Worm (Caenorhabditis elegans) whole organism, young adult: ENCODE data around the gene B0222.11.

Experiments used
- B0336.3 ChIP-seq: fragments of 200-800 bp; sonication (Bioruptor generic); IDR thresholded peaks from 2 replicates; pipeline ENCODE4 v1.3.6; 2022; ENCODE audit warnings: missing genetic modification characterization, missing compliant biosample characterization
- C17E4.6 ChIP-seq: fragments of 200-800 bp; sonication (Bioruptor generic); IDR thresholded peaks from 2 replicates; pipeline ENCODE4 v1.3.6; 2022; ENCODE audit warnings: missing genetic modification reagents, missing genetic modification characterization, missing compliant biosample characterization
- F22D6.2 ChIP-seq: sonication (generic microtip); optimal IDR thresholded peaks from 2 replicates; lab custom pipeline; 2016; ENCODE audit warnings: mild to moderate bottlenecking, missing genetic modification characterization, missing compliant biosample characterization
- F39B2.1 ChIP-seq: fragments of 200-800 bp; sonication (Bioruptor generic); IDR thresholded peaks from 2 replicates; pipeline ENCODE4 v1.3.6; 2022; ENCODE audit warnings: missing genetic modification reagents, missing genetic modification characterization, missing compliant biosample characterization
- K12H6.12 ChIP-seq: fragments of 200-800 bp; sonication (Bioruptor generic); optimal IDR thresholded peaks from 2 replicates; lab custom pipeline; 2018; ENCODE audit warnings: mild to moderate bottlenecking, missing genetic modification characterization, missing compliant biosample characterization
- Y79H2A.3 ChIP-seq: fragments of 200-800 bp; sonication (Bioruptor generic); conservative IDR thresholded peaks from 2 replicates; pipeline ENCODE4 v1.3.6; 2022; ENCODE audit warnings: missing genetic modification reagents, missing genetic modification characterization, missing compliant biosample characterization
- Y95B8A.8 ChIP-seq: fragments of 200-800 bp; sonication (Bioruptor generic); IDR thresholded peaks from 2 replicates; pipeline ENCODE4 v1.3.6; 2022; ENCODE audit warnings: missing genetic modification reagents, missing genetic modification characterization, missing compliant biosample characterization
- ama-1 ChIP-seq, 3 experiments: fragments of 150-350 bp in 1 of 3; sonication (generic microtip) in 2 of 3; optimal IDR thresholded peaks; 2 replicates each; lab custom pipeline; 2014 to 2018; ENCODE audit warnings: missing biosample characterization in 2 of 3, missing genetic modification characterization in 2 of 3, missing genetic modification reagents in 2 of 3
- attf-5 ChIP-seq: fragments of 200-800 bp; sonication (Bioruptor generic); optimal IDR thresholded peaks from 2 replicates; lab custom pipeline; 2018; ENCODE audit warnings: mild to moderate bottlenecking, missing genetic modification characterization, missing compliant biosample characterization
- ccch-3 ChIP-seq: fragments of 200-800 bp; sonication (Bioruptor generic); optimal IDR thresholded peaks from 2 replicates; lab custom pipeline; 2018; ENCODE audit warnings: mild to moderate bottlenecking, missing genetic modification characterization, missing compliant biosample characterization
- ceh-40 ChIP-seq: fragments of 200-800 bp; sonication (Bioruptor generic); IDR thresholded peaks from 2 replicates; pipeline ENCODE4 v1.3.6; 2022; ENCODE audit warnings: missing genetic modification characterization, missing compliant biosample characterization
- ceh-79 ChIP-seq: sonication (generic microtip); optimal IDR thresholded peaks from 2 replicates; lab custom pipeline; 2017; ENCODE audit warnings: mild to moderate bottlenecking, missing genetic modification characterization, missing compliant biosample characterization
- ceh-91 ChIP-seq: fragments of 200-800 bp; sonication (Bioruptor generic); IDR thresholded peaks from 2 replicates; pipeline ENCODE4 v1.3.6; 2022; ENCODE audit warnings: missing genetic modification reagents, missing genetic modification characterization, missing compliant biosample characterization
- chd-7 ChIP-seq: sonication (generic microtip); optimal IDR thresholded peaks from 2 replicates; lab custom pipeline; 2016; ENCODE audit warnings: mild to moderate bottlenecking, missing genetic modification characterization, moderate library complexity, missing compliant biosample characterization
- efl-1 ChIP-seq: fragments of 150-350 bp; optimal IDR thresholded peaks from 2 replicates; lab custom pipeline; 2014; ENCODE audit warnings: missing biosample characterization, missing genetic modification reagents, missing genetic modification characterization
- egl-44 ChIP-seq: fragments of 200-800 bp; sonication (Bioruptor generic); IDR thresholded peaks from 2 replicates; pipeline ENCODE4 v1.3.6; 2022; ENCODE audit warnings: missing genetic modification reagents, missing genetic modification characterization, missing compliant biosample characterization
- egrh-3 ChIP-seq: fragments of 200-800 bp; sonication (Bioruptor generic); IDR thresholded peaks from 2 replicates; pipeline ENCODE4 v1.3.6; 2022; ENCODE audit warnings: missing genetic modification reagents, missing genetic modification characterization, missing compliant biosample characterization
- ets-4 ChIP-seq: fragments of 200-800 bp; sonication (Bioruptor generic); optimal IDR thresholded peaks from 2 replicates; lab custom pipeline; 2018; ENCODE audit warnings: mild to moderate bottlenecking, missing genetic modification characterization, missing compliant biosample characterization
- hmg-20 ChIP-seq: fragments of 200-800 bp; sonication (Bioruptor generic); IDR thresholded peaks from 2 replicates; pipeline ENCODE4 v1.3.6; 2022; ENCODE audit warnings: missing genetic modification reagents, missing genetic modification characterization, missing compliant biosample characterization
- hsf-1 ChIP-seq: fragments of 200-800 bp; sonication (Bioruptor generic); IDR thresholded peaks from 2 replicates; pipeline ENCODE4 v1.3.6; 2022; ENCODE audit warnings: missing genetic modification reagents, missing genetic modification characterization, missing compliant biosample characterization
- let-526 ChIP-seq: fragments of 200-800 bp; sonication (Bioruptor generic); IDR thresholded peaks from 2 replicates; pipeline ENCODE4 v1.3.6; 2022; ENCODE audit warnings: missing genetic modification reagents, missing genetic modification characterization, missing compliant biosample characterization
- lin-35 ChIP-seq, 3 experiments: fragments of 150-350 bp in 2 of 3; sonication (generic microtip) in 1 of 3; optimal IDR thresholded peaks; 2 replicates each; lab custom pipeline; 2014 to 2018; ENCODE audit warnings: missing biosample characterization in 3 of 3, missing genetic modification characterization in 3 of 3, missing genetic modification reagents in 3 of 3
- madf-10 ChIP-seq: sonication (generic microtip); optimal IDR thresholded peaks from 2 replicates; lab custom pipeline; 2016; ENCODE audit warnings: mild to moderate bottlenecking, missing genetic modification characterization, missing compliant biosample characterization
- nhr-120 ChIP-seq: fragments of 200-800 bp; sonication (Bioruptor generic); IDR thresholded peaks from 2 replicates; pipeline ENCODE4 v1.3.6; 2022; ENCODE audit warnings: missing genetic modification characterization, missing compliant biosample characterization
- rpc-1 ChIP-seq, 2 experiments: fragments of 150-350 bp in 1 of 2; sonication (generic microtip) in 1 of 2; optimal IDR thresholded peaks; 2 replicates each; lab custom pipeline; 2014 to 2018; ENCODE audit warnings: missing biosample characterization in 1 of 2, missing genetic modification characterization in 1 of 2, missing genetic modification reagents in 1 of 2, missing genotype in 1 of 2
- sdz-38 ChIP-seq: sonication (generic microtip); optimal IDR thresholded peaks from 2 replicates; lab custom pipeline; 2016; ENCODE audit warnings: missing genotype, missing genetic modification characterization, missing compliant biosample characterization
- snpc-1.3 ChIP-seq: sonication (generic microtip); optimal IDR thresholded peaks from 2 replicates; lab custom pipeline; 2017; ENCODE audit warnings: missing genetic modification characterization, mild to moderate bottlenecking, missing compliant biosample characterization, antibody characterized with exemption, moderate library complexity, missing genotype, missing genetic modification reagents; ENCODE audit not compliant: insufficient read depth
- sptf-2 ChIP-seq: fragments of 200-800 bp; sonication (Bioruptor generic); optimal IDR thresholded peaks from 2 replicates; lab custom pipeline; 2018; ENCODE audit warnings: mild to moderate bottlenecking, missing genetic modification characterization, missing compliant biosample characterization
- unc-62 ChIP-seq: fragments of 150-350 bp; optimal IDR thresholded peaks from 2 replicates; lab custom pipeline; 2014; ENCODE audit warnings: missing biosample characterization, missing genetic modification reagents, missing genetic modification characterization
- zfh-2 ChIP-seq: fragments of 200-800 bp; sonication (Bioruptor generic); conservative IDR thresholded peaks from 2 replicates; pipeline ENCODE4 v1.3.6; 2022; ENCODE audit warnings: missing genetic modification reagents, missing genetic modification characterization, missing compliant biosample characterization
- ztf-28 ChIP-seq: fragments of 200-800 bp; sonication (Bioruptor generic); IDR thresholded peaks from 2 replicates; pipeline ENCODE4 v1.3.6; 2022; ENCODE audit warnings: missing genetic modification reagents, missing genetic modification characterization, missing compliant biosample characterization

B0222.11 gene

DNA sequence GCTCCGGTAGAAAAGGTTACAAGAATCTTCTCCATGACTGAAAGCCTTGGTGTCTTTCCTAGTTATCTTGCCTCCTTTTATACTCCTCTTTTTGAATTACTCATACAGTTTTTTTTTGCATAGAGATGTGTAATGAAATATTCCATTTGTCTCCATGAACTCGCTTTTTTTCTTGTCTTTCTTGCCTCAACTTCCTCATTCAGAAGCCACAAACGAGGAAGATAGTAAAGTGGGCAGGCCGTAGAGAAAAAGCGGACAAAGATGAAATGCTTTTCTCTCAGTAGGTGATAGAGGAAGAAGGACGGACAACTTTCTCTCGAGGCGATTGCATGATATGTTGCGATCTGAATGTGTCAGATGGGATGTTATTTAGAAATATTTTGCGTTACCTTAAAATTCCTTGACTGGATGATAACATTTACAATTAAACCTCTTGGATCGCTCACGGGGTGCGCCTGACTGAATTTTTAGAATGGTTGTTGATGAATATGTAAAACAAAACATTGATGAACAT lies 5.0 kb downstream of the B0222.11 start, which contains the start of gene col-145 (continued):
- TF ChIP-seq let-526 (GFP tag; lab: Robert Waterston, UW): no peak

DNA sequence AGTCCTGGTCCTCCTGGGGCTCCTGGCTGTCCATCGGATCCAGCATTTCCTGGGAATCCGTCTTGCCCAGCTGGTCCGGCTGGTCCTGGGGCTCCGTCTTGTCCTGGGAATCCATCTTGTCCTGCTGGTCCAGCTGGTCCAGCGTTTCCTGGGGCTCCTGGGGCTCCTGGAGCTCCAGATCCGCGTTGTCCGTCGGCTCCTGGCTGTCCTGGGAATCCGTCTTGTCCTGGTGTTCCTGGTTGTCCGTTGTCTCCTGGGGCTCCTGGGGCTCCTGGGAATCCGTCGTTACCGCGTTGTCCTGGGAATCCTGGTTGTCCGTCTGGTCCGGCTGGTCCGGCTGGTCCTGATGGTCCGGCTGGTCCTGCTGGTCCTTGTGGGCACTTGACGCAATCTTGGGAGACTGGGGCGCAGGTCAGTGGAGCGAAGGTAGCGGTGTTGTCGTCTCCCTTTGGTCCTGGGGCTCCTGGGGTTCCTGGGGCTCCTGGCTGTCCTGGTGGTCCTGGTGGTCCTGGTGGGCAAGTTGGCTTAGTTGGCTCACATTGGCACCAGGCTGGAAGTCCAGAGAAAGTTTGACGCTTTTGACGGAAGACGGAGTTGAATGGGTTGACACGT lies 5.8 kb downstream of the B0222.11 start:
- TF ChIP-seq rpc-1 (optimal IDR thresholded peaks at IDR 0.05; lab: Kevin White, UChicago) (no peak), rpc-1 (tag; optimal IDR thresholded peaks at IDR 0.05; lab: Kevin White, UChicago) (no peak), ztf-28 (GFP tag; lab: Robert Waterston, UW) (0 out of 2 replicates have a peak, but pooled peaks have one; percentile 29), zfh-2 (GFP tag; lab: Robert Waterston, UW) (peak; percentile 85), chd-7 (tag; lab: Kevin White, UChicago) (no peak), egrh-3 (GFP tag; lab: Robert Waterston, UW) (peak; percentile 87), egl-44 (GFP tag; lab: Robert Waterston, UW) (no peak)

DNA sequence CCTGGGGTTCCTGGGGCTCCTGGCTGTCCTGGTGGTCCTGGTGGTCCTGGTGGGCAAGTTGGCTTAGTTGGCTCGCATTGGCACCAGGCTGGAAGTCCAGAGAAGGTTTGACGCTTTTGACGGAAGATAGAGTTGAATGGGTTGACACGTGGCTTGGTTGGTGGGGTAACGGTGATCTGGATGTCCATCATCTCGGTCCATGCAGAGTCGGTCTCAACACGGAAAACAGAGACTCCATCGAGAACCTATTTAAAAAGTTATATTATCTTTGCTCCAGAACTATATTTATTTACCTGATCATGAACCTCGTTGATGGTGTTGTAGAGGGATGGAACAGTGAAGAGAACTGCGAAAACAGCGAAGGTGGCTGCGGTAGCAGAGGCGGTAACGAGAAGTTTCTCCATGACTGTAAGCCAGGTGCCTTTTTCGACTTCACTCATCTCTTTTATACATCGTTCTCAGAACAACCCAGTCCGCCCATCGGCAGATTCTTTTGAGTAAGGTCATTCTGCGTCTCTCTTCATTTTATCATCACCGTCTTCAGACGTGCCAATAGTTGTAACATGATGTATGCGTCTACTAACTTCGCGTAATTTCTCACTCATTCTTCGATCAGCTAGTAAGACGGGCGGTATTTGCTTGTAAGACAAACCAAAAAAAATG lies 7.6 kb downstream of the B0222.11 start, which contains the start of gene col-144:
TSS of gene col-144 (minus strand) at position 419 of the 663 bp plus-strand sequence.
- no peak for TF ChIP-seq ceh-79 (tag; lab: Kevin White, UChicago)
- TF ChIP-seq ccch-3 (GFP tag; lab: Kevin White, UChicago): no peak
- TF ChIP-seq nhr-120 (GFP tag; lab: Robert Waterston, UW): no peak
- no peak for TF ChIP-seq F22D6.2
- TF ChIP-seq rpc-1 (optimal IDR thresholded peaks at IDR 0.05; lab: Kevin White, UChicago): no peak
- TF ChIP-seq rpc-1 (tag; optimal IDR thresholded peaks at IDR 0.05; lab: Kevin White, UChicago): no peak
- no peak for TF ChIP-seq hsf-1 (GFP tag; lab: Robert Waterston, UW)
- TF ChIP-seq sptf-2 (GFP tag; lab: Kevin White, UChicago): no peak
- no peak for TF ChIP-seq C17E4.6 (GFP tag; lab: Robert Waterston, UW)
- TF ChIP-seq efl-1 (GFP tag; lab: Kevin White, UChicago): no peak
- TF ChIP-seq Y95B8A.8: no peak
- TF ChIP-seq unc-62 (GFP tag; lab: Kevin White, UChicago): no peak
- no peak for TF ChIP-seq ceh-40 (GFP tag; lab: Robert Waterston, UW)

DNA sequence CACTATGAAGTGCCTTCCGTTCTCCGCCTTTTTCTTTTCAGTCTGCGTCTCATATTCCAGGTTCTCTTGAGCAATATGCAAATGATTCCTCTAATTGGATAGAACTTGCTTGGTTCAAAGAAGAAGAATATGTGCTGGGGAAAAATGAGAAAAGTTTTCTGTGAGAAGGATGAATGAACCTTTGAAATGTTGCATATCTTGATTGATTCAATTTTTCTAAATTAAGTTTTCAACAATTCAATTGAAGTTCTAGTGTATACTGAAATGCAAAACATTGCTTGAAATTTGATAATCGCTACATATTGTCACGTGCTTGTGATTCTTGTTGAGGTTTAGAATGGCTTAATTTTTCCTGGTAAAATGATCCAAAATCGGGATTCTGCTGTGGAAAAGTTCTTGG lies 10.4 kb downstream of the B0222.11 start:
- no peak for TF ChIP-seq B0336.3 (GFP tag; lab: Robert Waterston, UW)
- TF ChIP-seq sdz-38 (tag; lab: Kevin White, UChicago): no peak
- no peak for TF ChIP-seq ets-4 (GFP tag; lab: Kevin White, UChicago)
- TF ChIP-seq snpc-1.3 (tag; lab: Kevin White, UChicago): no peak
- TF ChIP-seq C17E4.6 (GFP tag; lab: Robert Waterston, UW): no peak
- no peak for TF ChIP-seq lin-35 (GFP tag; optimal IDR thresholded peaks at IDR 0.05; lab: Kevin White, UChicago)
- no peak for TF ChIP-seq attf-5 (GFP tag; lab: Kevin White, UChicago)
- TF ChIP-seq K12H6.12 (tag; lab: Kevin White, UChicago): no peak
- no peak for TF ChIP-seq ama-1 (optimal IDR thresholded peaks at IDR 0.05; lab: Kevin White, UChicago)
- no peak for TF ChIP-seq ama-1 (GFP tag; optimal IDR thresholded peaks at IDR 0.05; lab: Kevin White, UChicago)
- TF ChIP-seq madf-10 (tag; lab: Kevin White, UChicago): no peak
- no peak for TF ChIP-seq hmg-20 (GFP tag; lab: Robert Waterston, UW)
- no peak for TF ChIP-seq ceh-91 (GFP tag; lab: Robert Waterston, UW)
- TF ChIP-seq unc-62 (GFP tag; lab: Kevin White, UChicago): no peak
- TF ChIP-seq Y79H2A.3 (GFP tag; lab: Robert Waterston, UW): no peak
- TF ChIP-seq F39B2.1 (GFP tag; lab: Robert Waterston, UW): no peak
- TF ChIP-seq, all 124 proteins: peak for 0
